Worm (Caenorhabditis elegans): ENCODE results near the gene clec-180.

The clec-180 gene

DNA sequence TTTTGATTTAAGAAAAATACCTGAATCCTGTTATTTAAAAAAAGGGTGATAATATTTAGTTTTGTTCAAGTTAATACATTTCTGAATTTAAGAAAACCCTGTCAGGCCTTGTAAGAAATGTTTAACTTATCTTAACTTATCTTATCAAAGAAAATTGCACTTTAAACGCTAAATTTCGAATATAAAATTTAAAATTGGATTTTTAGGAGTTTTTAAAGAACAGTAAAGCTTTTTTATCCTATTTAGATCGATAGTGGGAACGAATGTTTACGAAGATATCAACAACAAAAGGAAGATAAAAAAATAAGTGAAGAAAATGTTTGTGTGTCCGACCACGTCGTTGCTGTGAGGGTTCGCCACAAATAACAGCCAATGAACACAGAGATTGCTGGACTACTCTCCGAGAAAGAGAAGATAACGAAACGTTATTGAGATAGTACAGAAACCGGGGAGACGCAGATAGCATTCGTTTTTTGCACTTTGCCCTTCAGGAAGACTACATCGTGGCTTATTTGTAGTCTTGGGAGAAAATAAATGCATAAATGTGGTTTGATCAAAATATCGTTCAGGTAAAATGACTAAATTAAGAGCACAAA, 15.6 kb upstream of the clec-180 start, which contains the start of gene dif-1:
TSS of gene dif-1 (minus strand) at position 51 of the 596 bp plus-strand sequence.
- peak; percentile 66 for TF ChIP-seq nhr-77 (tag; optimal IDR thresholded peaks at IDR 0.05)
- TF ChIP-seq mdl-1 (tag; optimal IDR thresholded peaks at IDR 0.05) = peak in 1 of 2 experiments; percentile 33
- no peak for TF ChIP-seq daf-12 (tag; optimal IDR thresholded peaks at IDR 0.05)
- peak in 1 of 2 experiments; percentile 40 for TF ChIP-seq lsy-2 (tag; optimal IDR thresholded peaks at IDR 0.05)
- peak; percentile 58 for TF ChIP-seq pqm-1 (tag; optimal IDR thresholded peaks at IDR 0.05)
- no peak for TF ChIP-seq R02D3.7 (tag; optimal IDR thresholded peaks at IDR 0.05)
- TF ChIP-seq lin-38 (GFP tag; IDR thresholded peaks at IDR 0.05) = peak; percentile 48
- no peak for TF ChIP-seq egl-43 (GFP tag; IDR thresholded peaks at IDR 0.05)
- no peak for TF ChIP-seq zag-1 (tag; optimal IDR thresholded peaks at IDR 0.05)
- peak; percentile 66 for TF ChIP-seq mep-1 (tag; optimal IDR thresholded peaks at IDR 0.05)
- peak; percentile 27 for TF ChIP-seq hlh-30 (tag; optimal IDR thresholded peaks at IDR 0.05; ENCODE audit: insufficient read depth)
- TF ChIP-seq ama-1 (optimal IDR thresholded peaks at IDR 0.05) = peak; percentile 45
- TF ChIP-seq saeg-2 (GFP tag; IDR thresholded peaks at IDR 0.05) = no peak
- TF ChIP-seq egl-27 (tag; optimal IDR thresholded peaks at IDR 0.05) = no peak
- peak; percentile 0 for TF ChIP-seq nhr-48 (tag; optimal IDR thresholded peaks at IDR 0.05)
- TF ChIP-seq nhr-10 (tag; optimal IDR thresholded peaks at IDR 0.05) = peak; percentile 2
- TF ChIP-seq rbr-2 (tag; optimal IDR thresholded peaks at IDR 0.05) = peak; percentile 9
- TF ChIP-seq ceh-62 (tag; optimal IDR thresholded peaks at IDR 0.05) = no peak
- TF ChIP-seq dve-1 (tag; optimal IDR thresholded peaks at IDR 0.05; ENCODE audit: insufficient read depth) = peak; percentile 80
- TF ChIP-seq attf-4 (tag; optimal IDR thresholded peaks at IDR 0.05) = no peak
- no peak for TF ChIP-seq nhr-102 (tag; optimal IDR thresholded peaks at IDR 0.05)
- TF ChIP-seq T20F7.1 (GFP tag; optimal IDR thresholded peaks at IDR 0.05) = peak; percentile 69
- TF ChIP-seq nhr-237 (tag; optimal IDR thresholded peaks at IDR 0.05) = no peak
- no peak for TF ChIP-seq spr-1 (tag; optimal IDR thresholded peaks at IDR 0.05)
- TF ChIP-seq nhr-111 (GFP tag; optimal IDR thresholded peaks at IDR 0.05) = no peak
- 0 out of 2 replicates have a peak, but pooled peaks have one; percentile 9 for TF ChIP-seq php-3 (GFP tag; IDR thresholded peaks at IDR 0.05)
- TF ChIP-seq sdz-12 (GFP tag; optimal IDR thresholded peaks at IDR 0.05) = no peak
- TF ChIP-seq pha-4 (GFP tag; IDR thresholded peaks at IDR 0.05) = no peak
- TF ChIP-seq pha-4 (tag; optimal IDR thresholded peaks at IDR 0.05) = peak; percentile 29
- peak; percentile 52 for TF ChIP-seq mes-2 (tag; optimal IDR thresholded peaks at IDR 0.05; ENCODE audit: poor library complexity, severe bottlenecking)
- peak; percentile 44 for TF ChIP-seq mxl-3 (GFP tag; optimal IDR thresholded peaks at IDR 0.05)
- no peak for TF ChIP-seq Y105C5A.15 (GFP tag; IDR thresholded peaks at IDR 0.05)
- TF ChIP-seq cey-2 (tag; optimal IDR thresholded peaks at IDR 0.05; ENCODE audit: borderline replicate concordance, insufficient read depth) = no peak
- peak in 1 of 2 experiments; percentile 78 for TF ChIP-seq daf-16 (GFP tag; optimal IDR thresholded peaks at IDR 0.05)
- peak; percentile 92 for TF ChIP-seq daf-16 (tag; optimal IDR thresholded peaks at IDR 0.05)
- no peak for TF ChIP-seq unc-130 (GFP tag; optimal IDR thresholded peaks at IDR 0.05)
- TF ChIP-seq set-16 (GFP tag; IDR thresholded peaks at IDR 0.05) = no peak
- TF ChIP-seq zfp-3 (GFP tag; conservative IDR thresholded peaks at IDR 0.05) = no peak
- peak; percentile 96 for TF ChIP-seq nhr-28 (tag; optimal IDR thresholded peaks at IDR 0.05)
- no peak for TF ChIP-seq dmd-9 (GFP tag; IDR thresholded peaks at IDR 0.05)
- peak; percentile 73 for TF ChIP-seq hlh-11 (tag; optimal IDR thresholded peaks at IDR 0.05)
- no peak for TF ChIP-seq T26A8.4 (GFP tag; IDR thresholded peaks at IDR 0.05)
- no peak for TF ChIP-seq nhr-76 (tag; optimal IDR thresholded peaks at IDR 0.05)
- peak; percentile 31 for TF ChIP-seq lin-13 (GFP tag; optimal IDR thresholded peaks at IDR 0.05)
- TF ChIP-seq ZK546.5 (tag; optimal IDR thresholded peaks at IDR 0.05) = no peak
- TF ChIP-seq nhr-11 (tag; optimal IDR thresholded peaks at IDR 0.05) = peak; percentile 67
- TF ChIP-seq madf-5 (GFP tag; IDR thresholded peaks at IDR 0.05) = no peak
- TF ChIP-seq unc-62 (GFP tag; optimal IDR thresholded peaks at IDR 0.05 in 1 of 2) = peak in 1 of 2 experiments; percentile 89
- TF ChIP-seq unc-62 (tag; optimal IDR thresholded peaks at IDR 0.05) = no peak
- peak; percentile 63 for TF ChIP-seq dmd-6 (GFP tag; IDR thresholded peaks at IDR 0.05)
- TF ChIP-seq nhr-41 (GFP tag; IDR thresholded peaks at IDR 0.05) = no peak

Measured in whole organism, L4 larva.